Worm (Caenorhabditis elegans) whole organism, L4 larva: ENCODE data around the gene rga-1.

Source experiments
- F10B5.3 ChIP-seq: sonication (generic microtip); optimal IDR thresholded peaks from 2 replicates; lab custom pipeline; 2016; ENCODE audit warnings: mild to moderate bottlenecking, missing genetic modification characterization, missing compliant biosample characterization
- F37D6.2 ChIP-seq: sonication (generic microtip); optimal IDR thresholded peaks from 2 replicates; lab custom pipeline; 2016; ENCODE audit warnings: mild to moderate bottlenecking, missing genetic modification characterization, missing compliant biosample characterization
- F44E2.7 ChIP-seq: fragments of 200-800 bp; sonication (Bioruptor generic); IDR thresholded peaks from 2 replicates; pipeline ENCODE4 v2.1.2; 2022; ENCODE audit warnings: missing genetic modification characterization, missing compliant biosample characterization
- R02D3.7 ChIP-seq: fragments of 150-350 bp; sonication (generic microtip); optimal IDR thresholded peaks from 3 replicates; lab custom pipeline; 2014; ENCODE audit warnings: missing biosample characterization, missing genetic modification characterization
- T20F7.1 ChIP-seq: fragments of 200-800 bp; sonication (Bioruptor generic); optimal IDR thresholded peaks from 2 replicates; lab custom pipeline; 2018; ENCODE audit warnings: mild to moderate bottlenecking, missing genetic modification characterization, missing compliant biosample characterization
- Y48G9A.11 ChIP-seq: fragments of 200-800 bp; sonication (Bioruptor generic); IDR thresholded peaks from 2 replicates; pipeline ENCODE4 v1.3.6; 2022; ENCODE audit warnings: missing genetic modification reagents, missing genetic modification characterization, missing compliant biosample characterization
- Y75B8A.6 ChIP-seq: fragments of 200-800 bp; sonication (Bioruptor generic); IDR thresholded peaks from 2 replicates; pipeline ENCODE4 v1.3.6; 2022; ENCODE audit warnings: missing genetic modification reagents, missing genetic modification characterization, missing compliant biosample characterization
- ZK546.5 ChIP-seq, 2 experiments: sonication (generic microtip); optimal IDR thresholded peaks; 2 replicates each; lab custom pipeline; 2017; ENCODE audit warnings: missing biosample characterization in 2 of 2, missing genetic modification characterization in 2 of 2
- aha-1 ChIP-seq: fragments of 150-350 bp; peaks from one replicate; lab custom pipeline; 2014; ENCODE audit warnings: missing biosample characterization, missing genetic modification characterization
- arid-1 ChIP-seq: fragments of 200-800 bp; sonication (Bioruptor generic); conservative IDR thresholded peaks from 2 replicates; pipeline ENCODE4 v1.3.6; 2022; ENCODE audit warnings: missing genetic modification reagents, missing genetic modification characterization, missing compliant biosample characterization
- daf-12 ChIP-seq: fragments of 150-350 bp; optimal IDR thresholded peaks from 2 replicates; lab custom pipeline; 2014; ENCODE audit warnings: missing biosample characterization, missing genetic modification reagents, missing genetic modification characterization
- daf-16 ChIP-seq, 3 experiments: sonication (generic microtip); optimal IDR thresholded peaks; 2 replicates each; lab custom pipeline; 2016 to 2017; ENCODE audit warnings: missing genetic modification characterization in 3 of 3, missing genetic modification reagents in 3 of 3, mild to moderate bottlenecking in 2 of 3, missing compliant biosample characterization in 2 of 3, missing biosample characterization in 1 of 3, moderate library complexity in 1 of 3
- dmd-6 ChIP-seq: fragments of 200-800 bp; sonication (Bioruptor generic); IDR thresholded peaks from 2 replicates; pipeline ENCODE4 v1.3.6; 2022; ENCODE audit warnings: missing genetic modification reagents, missing genetic modification characterization, missing compliant biosample characterization
- dpl-1 ChIP-seq: fragments of 150-350 bp; optimal IDR thresholded peaks from 2 replicates; lab custom pipeline; 2014; ENCODE audit warnings: missing biosample characterization, missing genetic modification reagents, missing genetic modification characterization
- dve-1 ChIP-seq: sonication (generic microtip); optimal IDR thresholded peaks from 2 replicates; lab custom pipeline; 2017; ENCODE audit warnings: antibody characterized with exemption, mild to moderate bottlenecking, missing genetic modification characterization, missing compliant biosample characterization; ENCODE audit not compliant: insufficient read depth
- egl-43 ChIP-seq: fragments of 200-800 bp; sonication (Bioruptor generic); IDR thresholded peaks from 2 replicates; pipeline ENCODE4 v1.3.6; 2022; ENCODE audit warnings: missing genetic modification reagents, missing genetic modification characterization, missing compliant biosample characterization
- fkh-10 ChIP-seq: fragments of 150-350 bp; optimal IDR thresholded peaks from 2 replicates; lab custom pipeline; 2014; ENCODE audit warnings: missing biosample characterization, missing genetic modification reagents, missing genetic modification characterization
- hlh-11 ChIP-seq: fragments of 200-800 bp; sonication (Bioruptor generic); optimal IDR thresholded peaks from 2 replicates; lab custom pipeline; 2018; ENCODE audit warnings: mild to moderate bottlenecking, missing genetic modification characterization, missing compliant biosample characterization
- jun-1 ChIP-seq: fragments of 150-350 bp; optimal IDR thresholded peaks from 2 replicates; lab custom pipeline; 2014; ENCODE audit warnings: missing biosample characterization, missing genetic modification reagents, missing genetic modification characterization
- lin-13 ChIP-seq: fragments of 150-350 bp; optimal IDR thresholded peaks from 2 replicates; lab custom pipeline; 2014; ENCODE audit warnings: missing biosample characterization, missing genetic modification reagents, missing genetic modification characterization
- lin-15B ChIP-seq: fragments of 150-350 bp; sonication (generic microtip); optimal IDR thresholded peaks from 3 replicates; lab custom pipeline; 2014; ENCODE audit warnings: missing biosample characterization, missing genetic modification characterization
- lin-39 ChIP-seq: fragments of 150-350 bp; optimal IDR thresholded peaks from 2 replicates; lab custom pipeline; 2014; ENCODE audit warnings: missing biosample characterization, missing genetic modification reagents, missing genetic modification characterization
- lsy-2 ChIP-seq, 2 experiments: fragments of 150-350 bp in 1 of 2; sonication (generic microtip) in 1 of 2; optimal IDR thresholded peaks; 2 replicates each; lab custom pipeline; 2014 to 2017; ENCODE audit warnings: missing biosample characterization in 2 of 2, missing genetic modification characterization in 2 of 2
- mdl-1 ChIP-seq, 2 experiments: fragments of 150-350 bp in 1 of 2; sonication (generic microtip) in 1 of 2; optimal IDR thresholded peaks; 2 replicates each; lab custom pipeline; 2014 to 2017; ENCODE audit warnings: missing biosample characterization in 2 of 2, missing genetic modification characterization in 2 of 2
- mes-2 ChIP-seq: sonication (generic microtip); optimal IDR thresholded peaks from 2 replicates; lab custom pipeline; 2016; ENCODE audit warnings: missing genotype, mild to moderate bottlenecking, missing genetic modification characterization, missing compliant biosample characterization; ENCODE audit not compliant: poor library complexity, severe bottlenecking
- mxl-3 ChIP-seq: fragments of 200-800 bp; sonication (Bioruptor generic); optimal IDR thresholded peaks from 2 replicates; lab custom pipeline; 2018; ENCODE audit warnings: mild to moderate bottlenecking, missing genetic modification characterization, missing compliant biosample characterization
- nhr-102 ChIP-seq: sonication (generic microtip); optimal IDR thresholded peaks from 2 replicates; lab custom pipeline; 2016; ENCODE audit warnings: mild to moderate bottlenecking, missing genetic modification characterization, moderate library complexity, missing compliant biosample characterization
- nhr-237 ChIP-seq: sonication (generic microtip); optimal IDR thresholded peaks from 2 replicates; lab custom pipeline; 2017; ENCODE audit warnings: missing biosample characterization, missing genetic modification characterization
- nhr-28 ChIP-seq: fragments of 150-350 bp; optimal IDR thresholded peaks from 2 replicates; lab custom pipeline; 2014; ENCODE audit warnings: missing biosample characterization, missing genetic modification characterization
- nhr-41 ChIP-seq: fragments of 200-800 bp; sonication (Bioruptor generic); IDR thresholded peaks from 2 replicates; pipeline ENCODE4 v1.3.6; 2022; ENCODE audit warnings: missing genetic modification reagents, missing genetic modification characterization, missing compliant biosample characterization
- nhr-48 ChIP-seq: sonication (generic microtip); optimal IDR thresholded peaks from 2 replicates; lab custom pipeline; 2016; ENCODE audit warnings: mild to moderate bottlenecking, missing genetic modification characterization, missing compliant biosample characterization
- nhr-77 ChIP-seq: fragments of 150-350 bp; optimal IDR thresholded peaks from 2 replicates; lab custom pipeline; 2014; ENCODE audit warnings: missing biosample characterization, missing genetic modification characterization
- rbr-2 ChIP-seq: sonication (generic microtip); optimal IDR thresholded peaks from 2 replicates; lab custom pipeline; 2016; ENCODE audit warnings: missing genotype, missing genetic modification characterization, missing compliant biosample characterization
- saeg-2 ChIP-seq: fragments of 200-800 bp; sonication (Bioruptor generic); IDR thresholded peaks from 2 replicates; pipeline ENCODE4 v1.3.6; 2022; ENCODE audit warnings: missing genetic modification reagents, missing genetic modification characterization, missing compliant biosample characterization
- sdz-12 ChIP-seq: fragments of 200-800 bp; sonication (Bioruptor generic); optimal IDR thresholded peaks from 2 replicates; lab custom pipeline; 2018; ENCODE audit warnings: mild to moderate bottlenecking, missing genetic modification characterization, missing compliant biosample characterization
- set-16 ChIP-seq: fragments of 200-800 bp; sonication (Bioruptor generic); IDR thresholded peaks from 2 replicates; pipeline ENCODE4 v1.3.6; 2022; ENCODE audit warnings: missing genetic modification reagents, missing genetic modification characterization, missing compliant biosample characterization
- snpc-1.2 ChIP-seq: fragments of 200-800 bp; sonication (Bioruptor generic); IDR thresholded peaks from 2 replicates; pipeline ENCODE4 v1.3.6; 2022; ENCODE audit warnings: missing genetic modification reagents, missing genetic modification characterization, missing compliant biosample characterization
- unc-130 ChIP-seq: sonication (generic microtip); optimal IDR thresholded peaks from 2 replicates; lab custom pipeline; 2016; ENCODE audit warnings: missing genetic modification reagents, missing genetic modification characterization, missing compliant biosample characterization
- vab-7 ChIP-seq: fragments of 200-800 bp; sonication (Bioruptor generic); IDR thresholded peaks from 2 replicates; pipeline ENCODE4 v1.3.6; 2022; ENCODE audit warnings: missing genetic modification reagents, missing genetic modification characterization, missing compliant biosample characterization
- zag-1 ChIP-seq: fragments of 150-350 bp; optimal IDR thresholded peaks from 2 replicates; lab custom pipeline; 2014; ENCODE audit warnings: missing biosample characterization, missing genetic modification characterization
- ztf-11 ChIP-seq: fragments of 150-350 bp; optimal IDR thresholded peaks from 2 replicates; lab custom pipeline; 2014; ENCODE audit warnings: missing biosample characterization, missing genetic modification characterization

rga-1 gene

ce11 chrII:11440265-11440664, 24.4 kb upstream of the rga-1 start, which contains the start of gene VW02B12L.2:
Gene VW02B12L.2 (minus strand): TSS chrII:11440329.
- TF ChIP-seq T20F7.1 (GFP tag; lab: Kevin White, UChicago) (peak; percentile 94), mes-2 (peak; percentile 14), daf-12 (tag; lab: Kevin White, UChicago) (no peak), lsy-2 (tag; optimal IDR thresholded peaks at IDR 0.05; lab: Kevin White, UChicago) (peak in 1 of 2 experiments; percentile 66), daf-16 (GFP tag; optimal IDR thresholded peaks at IDR 0.05; lab: Kevin White, UChicago) (no peak), daf-16 (tag; optimal IDR thresholded peaks at IDR 0.05; lab: Kevin White, UChicago) (peak; percentile 15), nhr-28 (peak; percentile 28), dpl-1 (GFP tag; lab: Kevin White, UChicago) (peak; percentile 83), aha-1 (peak; percentile 25), zag-1 (no peak), nhr-41 (GFP tag; lab: Robert Waterston, UW) (no peak), lin-39 (no peak), Y48G9A.11 (GFP tag; lab: Robert Waterston, UW) (peak; percentile 45; the same call in 1 of the 2 replicates), R02D3.7 (tag; lab: Kevin White, UChicago) (peak; percentile 65)

- peak; percentile 31 for TF ChIP-seq aha-1
Measured at ce11 chrII:11442425-11442824, 22.3 kb upstream of the rga-1 start, which contains the start of gene ebp-2. Gene ebp-2 (plus strand): TSS chrII:11442725.

- no peak for TF ChIP-seq arid-1 (GFP tag; lab: Robert Waterston, UW)
- TF ChIP-seq F44E2.7, result no peak
- TF ChIP-seq egl-43 (GFP tag; lab: Robert Waterston, UW), result peak; percentile 49; the same call in 1 of the 2 replicates
- TF ChIP-seq snpc-1.2 (GFP tag; lab: Robert Waterston, UW), result 0 out of 2 replicates have a peak, but pooled peaks have one; percentile 36
- peak; percentile 96 for TF ChIP-seq set-16 (GFP tag; lab: Robert Waterston, UW)
- no peak for TF ChIP-seq nhr-237 (tag; lab: Kevin White, UChicago)
- no peak for TF ChIP-seq Y75B8A.6 (GFP tag; lab: Robert Waterston, UW)
- TF ChIP-seq ztf-11 (tag; lab: Kevin White, UChicago), result no peak
- TF ChIP-seq, all 104 proteins: peak for 3
Measured at ce11 chrII:11443128-11443527, 21.6 kb upstream of the rga-1 start.

ce11 chrII:11443862-11444261, 20.8 kb upstream of the rga-1 start, which contains the start of gene adbp-1:
Gene adbp-1 (plus strand): TSS chrII:11444162.
- no peak for TF ChIP-seq daf-16 (GFP tag; optimal IDR thresholded peaks at IDR 0.05; lab: Kevin White, UChicago)
- peak; percentile 5 for TF ChIP-seq daf-16 (tag; optimal IDR thresholded peaks at IDR 0.05; lab: Kevin White, UChicago)
- no peak for TF ChIP-seq nhr-48 (tag; lab: Kevin White, UChicago)

- TF ChIP-seq F37D6.2 (tag; lab: Kevin White, UChicago) (no peak), lin-13 (GFP tag; lab: Kevin White, UChicago) (no peak), jun-1 (tag; lab: Kevin White, UChicago) (no peak), saeg-2 (GFP tag; lab: Robert Waterston, UW) (no peak), fkh-10 (GFP tag; lab: Kevin White, UChicago) (no peak), unc-130 (GFP tag; lab: Kevin White, UChicago) (no peak), ZK546.5 (tag; optimal IDR thresholded peaks at IDR 0.05; lab: Kevin White, UChicago) (no peak), rbr-2 (tag; lab: Kevin White, UChicago) (no peak)
Measured at ce11 chrII:11444973-11445372, 19.7 kb upstream of the rga-1 start, which contains the start of gene W02B12.13. Gene W02B12.13 (plus strand): TSS chrII:11445273.

- TF ChIP-seq dmd-6 (GFP tag; lab: Robert Waterston, UW) (peak; percentile 30; the same call in 1 of the 2 replicates), mxl-3 (peak; percentile 6), mdl-1 (tag; optimal IDR thresholded peaks at IDR 0.05; lab: Kevin White, UChicago) (no peak), sdz-12 (GFP tag; lab: Kevin White, UChicago) (no peak), unc-130 (GFP tag; lab: Kevin White, UChicago) (no peak), vab-7 (no peak), dve-1 (tag; lab: Kevin White, UChicago) (peak; percentile 41), lin-15B (tag; lab: Kevin White, UChicago) (no peak), F10B5.3 (tag; lab: Kevin White, UChicago) (no peak), saeg-2 (GFP tag; lab: Robert Waterston, UW) (no peak), daf-12 (tag; lab: Kevin White, UChicago) (no peak), hlh-11 (tag; lab: Kevin White, UChicago) (peak; percentile 40), nhr-77 (tag; lab: Kevin White, UChicago) (no peak), aha-1 (peak; percentile 70), nhr-102 (no peak)
Measured at ce11 chrII:11448753-11449152, 15.9 kb upstream of the rga-1 start, which contains the start of gene W02B12.1. Gene W02B12.1 (plus strand): TSS chrII:11449021.
